Worm (Caenorhabditis elegans) whole organism, mixed stage, embryonic: Measurements from ENCODE around the gene R102.10.
A peak's percentile ranks its signal among the peaks of the same experiment; 100 is the strongest.

Experiments used
- M03D4.4 ChIP-seq: sonication (generic microtip); optimal IDR thresholded peaks from 2 replicates; lab custom pipeline; 2017; ENCODE audit warnings: mild to moderate bottlenecking, missing genetic modification characterization, missing compliant biosample characterization
- bed-3 ChIP-seq: fragments of 200-800 bp; sonication (Bioruptor generic); optimal IDR thresholded peaks from 3 replicates; lab custom pipeline; 2018; ENCODE audit warnings: mild to moderate bottlenecking, missing genetic modification characterization, moderate library complexity, missing compliant biosample characterization
- blmp-1 ChIP-seq: fragments of 150-350 bp; optimal IDR thresholded peaks from 2 replicates; lab custom pipeline; 2014; ENCODE audit warnings: missing biosample characterization, missing genetic modification characterization
- ceh-39 ChIP-seq: fragments of 150-350 bp; optimal IDR thresholded peaks from 2 replicates; lab custom pipeline; 2014; ENCODE audit warnings: missing biosample characterization, missing genetic modification characterization
- ceh-43 ChIP-seq: fragments of 200-800 bp; sonication (Bioruptor generic); optimal IDR thresholded peaks from 2 replicates; lab custom pipeline; 2018; ENCODE audit warnings: mild to moderate bottlenecking, missing genetic modification characterization, moderate library complexity, missing compliant biosample characterization
- ceh-83 ChIP-seq: fragments of 200-800 bp; sonication (Bioruptor generic); optimal IDR thresholded peaks from 2 replicates; lab custom pipeline; 2018; ENCODE audit warnings: mild to moderate bottlenecking, missing genetic modification characterization, missing compliant biosample characterization
- ces-1 ChIP-seq: fragments of 150-350 bp; optimal IDR thresholded peaks from 2 replicates; lab custom pipeline; 2014; ENCODE audit warnings: missing biosample characterization, missing genetic modification reagents, missing genetic modification characterization
- drap-1 ChIP-seq: fragments of 200-800 bp; sonication (Bioruptor generic); optimal IDR thresholded peaks from 3 replicates; lab custom pipeline; 2018; ENCODE audit warnings: mild to moderate bottlenecking, missing genetic modification characterization, missing compliant biosample characterization
- elt-1 ChIP-seq: sonication (generic microtip); optimal IDR thresholded peaks from 2 replicates; lab custom pipeline; 2017; ENCODE audit warnings: missing genetic modification characterization, mild to moderate bottlenecking, missing compliant biosample characterization, antibody characterized with exemption, moderate library complexity, borderline replicate concordance; ENCODE audit not compliant: insufficient read depth
- elt-3 ChIP-seq: fragments of 150-350 bp; optimal IDR thresholded peaks from 2 replicates; lab custom pipeline; 2014; ENCODE audit warnings: missing biosample characterization, missing genetic modification characterization
- flh-1 ChIP-seq: fragments of 200-800 bp; sonication (Bioruptor generic); optimal IDR thresholded peaks from 2 replicates; lab custom pipeline; 2018; ENCODE audit warnings: mild to moderate bottlenecking, missing genetic modification characterization, moderate library complexity, missing compliant biosample characterization
- ham-2 ChIP-seq: fragments of 200-800 bp; sonication (Bioruptor generic); optimal IDR thresholded peaks from 2 replicates; lab custom pipeline; 2018; ENCODE audit warnings: mild to moderate bottlenecking, missing genetic modification characterization, missing compliant biosample characterization
- hlh-1 ChIP-seq: fragments of 150-350 bp; optimal IDR thresholded peaks from 2 replicates; lab custom pipeline; 2014; ENCODE audit warnings: missing biosample characterization, missing genetic modification reagents, missing genetic modification characterization
- lin-13 ChIP-seq: fragments of 150-350 bp; optimal IDR thresholded peaks from 2 replicates; lab custom pipeline; 2014; ENCODE audit warnings: missing biosample characterization, missing genetic modification characterization
- lin-32 ChIP-seq: fragments of 200-800 bp; sonication (Bioruptor generic); optimal IDR thresholded peaks from 2 replicates; lab custom pipeline; 2018; ENCODE audit warnings: mild to moderate bottlenecking, missing genetic modification characterization, missing compliant biosample characterization
- lsy-2 ChIP-seq: fragments of 150-350 bp; optimal IDR thresholded peaks from 2 replicates; lab custom pipeline; 2014; ENCODE audit warnings: missing biosample characterization, missing genetic modification characterization
- mab-5 ChIP-seq: fragments of 150-350 bp; optimal IDR thresholded peaks from 2 replicates; lab custom pipeline; 2014; ENCODE audit warnings: missing biosample characterization, missing genetic modification characterization
- mep-1 ChIP-seq: fragments of 150-350 bp; optimal IDR thresholded peaks from 2 replicates; lab custom pipeline; 2017; ENCODE audit warnings: missing biosample characterization, missing genetic modification reagents, missing genetic modification characterization, inconsistent platforms
- mls-2 ChIP-seq: sonication (generic microtip); optimal IDR thresholded peaks from 2 replicates; lab custom pipeline; 2016; ENCODE audit warnings: mild to moderate bottlenecking, missing genetic modification characterization, moderate library complexity, missing compliant biosample characterization
- nhr-12 ChIP-seq: fragments of 150-350 bp; optimal IDR thresholded peaks from 2 replicates; lab custom pipeline; 2014; ENCODE audit warnings: missing biosample characterization, missing genetic modification characterization
- nhr-2 ChIP-seq: fragments of 150-350 bp; optimal IDR thresholded peaks from 2 replicates; lab custom pipeline; 2014; ENCODE audit warnings: missing biosample characterization, missing genetic modification characterization
- nhr-237 ChIP-seq: fragments of 150-350 bp; optimal IDR thresholded peaks from 2 replicates; lab custom pipeline; 2014; ENCODE audit warnings: missing biosample characterization, missing genetic modification characterization
- nhr-28 ChIP-seq: fragments of 150-350 bp; optimal IDR thresholded peaks from 2 replicates; lab custom pipeline; 2014; ENCODE audit warnings: missing biosample characterization, missing genetic modification characterization
- nhr-76 ChIP-seq: sonication (generic microtip); optimal IDR thresholded peaks from 2 replicates; lab custom pipeline; 2017; ENCODE audit warnings: missing biosample characterization, missing genetic modification characterization
- pha-4 ChIP-seq: fragments of 150-350 bp; optimal IDR thresholded peaks from 2 replicates; lab custom pipeline; 2018; ENCODE audit warnings: missing biosample characterization, missing genetic modification reagents, missing genetic modification characterization
- sem-2 ChIP-seq: fragments of 200-800 bp; sonication (Bioruptor generic); optimal IDR thresholded peaks from 2 replicates; lab custom pipeline; 2018; ENCODE audit warnings: mild to moderate bottlenecking, missing genetic modification characterization, missing compliant biosample characterization
- snpc-4 ChIP-seq: fragments of 150-350 bp; optimal IDR thresholded peaks from 2 replicates; lab custom pipeline; 2014; ENCODE audit warnings: missing biosample characterization, missing genetic modification characterization
- sptf-1 ChIP-seq: sonication (generic microtip); optimal IDR thresholded peaks from 2 replicates; lab custom pipeline; 2017; ENCODE audit warnings: mild to moderate bottlenecking, missing genetic modification characterization, moderate library complexity, missing compliant biosample characterization
- tbx-8 ChIP-seq: fragments of 200-800 bp; sonication (Bioruptor generic); optimal IDR thresholded peaks from 2 replicates; lab custom pipeline; 2018; ENCODE audit warnings: mild to moderate bottlenecking, missing genetic modification characterization, moderate library complexity, missing compliant biosample characterization
- unc-120 ChIP-seq: sonication (generic microtip); optimal IDR thresholded peaks from 2 replicates; lab custom pipeline; 2017; ENCODE audit warnings: missing genetic modification characterization, missing compliant biosample characterization; ENCODE audit not compliant: poor library complexity, severe bottlenecking
- unc-39 ChIP-seq: fragments of 150-350 bp; optimal IDR thresholded peaks from 2 replicates; lab custom pipeline; 2014; ENCODE audit warnings: missing biosample characterization, missing genetic modification characterization
- unc-62 ChIP-seq: fragments of 150-350 bp; optimal IDR thresholded peaks from 2 replicates; lab custom pipeline; 2014; ENCODE audit warnings: missing biosample characterization, missing genetic modification reagents, missing genetic modification characterization
- zip-8 ChIP-seq: fragments of 150-350 bp; optimal IDR thresholded peaks from 2 replicates; lab custom pipeline; 2014; ENCODE audit warnings: missing biosample characterization, missing genetic modification characterization
- ztf-11 ChIP-seq: fragments of 150-350 bp; optimal IDR thresholded peaks from 2 replicates; lab custom pipeline; 2014; ENCODE audit warnings: missing biosample characterization, missing genetic modification characterization

The R102.10 gene

ce11 chrIV:10727734-10728133 is 22.5 kb downstream of the R102.10 start, which contains the start of gene ZC168.2:
Gene ZC168.2, plus strand, starts transcription at chrIV:10728034.
- TF ChIP-seq mep-1 (tag; lab: Kevin White, UChicago) (no peak), mls-2 (tag; lab: Kevin White, UChicago) (no peak), nhr-2 (tag; lab: Kevin White, UChicago) (peak; percentile 7)
- TF ChIP-seq, all 35 proteins: peak for 1

- TF ChIP-seq unc-120 (tag; lab: Kevin White, UChicago) (no peak), lin-13 (tag; lab: Kevin White, UChicago) (peak; percentile 40), nhr-76 (tag; lab: Kevin White, UChicago) (no peak), mep-1 (tag; lab: Kevin White, UChicago) (peak; percentile 71), sptf-1 (peak; percentile 42), flh-1 (GFP tag; lab: Kevin White, UChicago) (no peak), ces-1 (peak; percentile 55), blmp-1 (tag; lab: Kevin White, UChicago) (no peak), nhr-2 (tag; lab: Kevin White, UChicago) (no peak), ztf-11 (tag; lab: Kevin White, UChicago) (no peak), nhr-237 (tag; lab: Kevin White, UChicago) (peak; percentile 57), elt-1 (tag; lab: Kevin White, UChicago) (no peak), pha-4 (tag; lab: Kevin White, UChicago) (peak; percentile 54), unc-62 (GFP tag; lab: Kevin White, UChicago) (no peak), zip-8 (tag; lab: Kevin White, UChicago) (no peak), unc-39 (tag; lab: Kevin White, UChicago) (no peak), nhr-28 (no peak), ceh-43 (GFP tag; lab: Kevin White, UChicago) (no peak), ceh-39 (no peak), nhr-12 (tag; lab: Kevin White, UChicago) (no peak), ham-2 (no peak), elt-3 (tag; lab: Kevin White, UChicago) (no peak), lin-32 (no peak), drap-1 (GFP tag; lab: Kevin White, UChicago) (no peak), mab-5 (tag; lab: Kevin White, UChicago) (peak; percentile 24), M03D4.4 (no peak), snpc-4 (tag; lab: Kevin White, UChicago) (no peak), bed-3 (GFP tag; lab: Kevin White, UChicago) (no peak), hlh-1 (peak; percentile 39), tbx-8 (no peak), lsy-2 (tag; lab: Kevin White, UChicago) (peak; percentile 47), ceh-83 (GFP tag; lab: Kevin White, UChicago) (peak; percentile 7)
Observed at ce11 chrIV:10734527-10735436, 29.5 kb downstream of the R102.10 start, which contains the start of the genes orc-5 and cyb-1. Gene orc-5, minus strand, starts transcription at chrIV:10734588. Gene cyb-1, plus strand, starts transcription at chrIV:10735216.

DNA sequence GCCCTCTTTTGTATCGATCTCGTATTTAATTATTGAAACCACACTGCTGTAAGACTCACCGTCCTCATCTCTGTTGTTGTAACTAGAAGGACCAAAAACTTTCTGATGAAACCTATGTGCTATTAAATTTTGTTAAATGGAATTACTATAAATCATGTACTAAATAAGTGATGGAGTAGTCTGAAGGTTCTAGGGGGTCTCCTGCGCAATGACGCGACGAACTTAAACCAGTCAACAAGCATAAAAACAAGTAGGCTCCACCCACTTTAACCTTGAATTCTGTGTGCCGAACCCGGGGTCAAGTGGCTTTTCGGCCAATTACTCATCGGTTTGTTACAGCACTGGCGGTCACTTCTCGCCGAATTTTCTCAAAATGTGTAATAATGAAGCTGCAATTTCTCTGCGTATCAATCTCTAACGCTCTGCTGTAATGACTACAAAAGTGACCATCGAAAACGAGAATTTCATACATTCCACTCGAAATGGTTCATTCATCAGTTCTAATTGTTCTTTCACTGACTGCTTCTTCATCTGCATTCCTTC is 31.8 kb downstream of the R102.10 start, which contains the start of gene grl-21:
TSS of gene grl-21 (plus strand) at position 464 of the 543 bp plus-strand sequence.
- TF ChIP-seq nhr-28 = no peak
- TF ChIP-seq ceh-83 (GFP tag; lab: Kevin White, UChicago) = no peak
- TF ChIP-seq elt-1 (tag; lab: Kevin White, UChicago) = no peak
- TF ChIP-seq hlh-1 = no peak
- no peak for TF ChIP-seq lin-32
- TF ChIP-seq nhr-2 (tag; lab: Kevin White, UChicago) = no peak
- TF ChIP-seq mab-5 (tag; lab: Kevin White, UChicago) = no peak
- TF ChIP-seq ceh-43 (GFP tag; lab: Kevin White, UChicago) = no peak
- TF ChIP-seq sem-2 = no peak
- TF ChIP-seq ceh-39 = no peak
- no peak for TF ChIP-seq nhr-12 (tag; lab: Kevin White, UChicago)
- TF ChIP-seq lin-13 (tag; lab: Kevin White, UChicago) = no peak
- no peak for TF ChIP-seq unc-62 (GFP tag; lab: Kevin White, UChicago)
- TF ChIP-seq unc-39 (tag; lab: Kevin White, UChicago) = no peak
- TF ChIP-seq nhr-237 (tag; lab: Kevin White, UChicago) = no peak
- no peak for TF ChIP-seq unc-120 (tag; lab: Kevin White, UChicago)
- no peak for TF ChIP-seq ztf-11 (tag; lab: Kevin White, UChicago)
